Worm (Caenorhabditis elegans) whole organism, midembryonic: ENCODE measurements around the gene mig-2.

Source experiments
- T22C8.4 ChIP-seq: fragments of 200-800 bp; sonication (Bioruptor generic); IDR thresholded peaks from 2 replicates; pipeline ENCODE4 v1.3.6; 2022; ENCODE audit warnings: missing genetic modification characterization, missing compliant biosample characterization
- cog-1 ChIP-seq: sonication (generic microtip); optimal IDR thresholded peaks from 2 replicates; lab custom pipeline; 2016; ENCODE audit warnings: missing genetic modification characterization, missing compliant biosample characterization
- flt-1 ChIP-seq: fragments of 200-800 bp; sonication (Bioruptor generic); IDR thresholded peaks from 2 replicates; pipeline ENCODE4 v1.3.6; 2022; ENCODE audit warnings: missing genetic modification characterization, missing compliant biosample characterization
- klf-2 ChIP-seq: fragments of 200-800 bp; sonication (Bioruptor generic); conservative IDR thresholded peaks from 2 replicates; pipeline ENCODE4 v1.3.6; 2022; ENCODE audit warnings: missing genetic modification reagents, missing genetic modification characterization, missing compliant biosample characterization
- med-1 ChIP-seq: sonication (generic microtip); optimal IDR thresholded peaks from 2 replicates; lab custom pipeline; 2017; ENCODE audit warnings: missing genetic modification characterization, mild to moderate bottlenecking, missing compliant biosample characterization, antibody characterized with exemption, missing genetic modification reagents; ENCODE audit not compliant: insufficient read depth
- ref-1 ChIP-seq: fragments of 200-800 bp; sonication (Bioruptor generic); conservative IDR thresholded peaks from 2 replicates; pipeline ENCODE4 v1.3.6; 2022; ENCODE audit warnings: missing genetic modification reagents, missing genetic modification characterization, missing compliant biosample characterization
- tab-1 ChIP-seq: fragments of 200-800 bp; sonication (Bioruptor generic); IDR thresholded peaks from 2 replicates; pipeline ENCODE4 v1.3.6; 2022; ENCODE audit warnings: missing genetic modification characterization, missing compliant biosample characterization

ce11 chrX:11523704-11524103 lies 24.7 kb upstream of the mig-2 start:
- TF ChIP-seq klf-2 = no peak
- no peak for TF ChIP-seq cog-1 (tag; lab: Kevin White, UChicago)
- TF ChIP-seq ref-1 (GFP tag; lab: Robert Waterston, UW) = no peak
- no peak for TF ChIP-seq med-1 (GFP tag; lab: Kevin White, UChicago)
- no peak for TF ChIP-seq T22C8.4 (GFP tag; lab: Robert Waterston, UW)
- TF ChIP-seq flt-1 (GFP tag; lab: Robert Waterston, UW) = no peak
- TF ChIP-seq tab-1 = no peak
